Fruit fly (Drosophila melanogaster): ENCODE results near the gene Cph.

- no peak for TF ChIP-seq CG31627 (GFP tag; optimal IDR thresholded peaks at IDR 0.05)
- no peak for TF ChIP-seq Ets96B (tag; optimal IDR thresholded peaks at IDR 0.05)
- no peak for TF ChIP-seq Blimp-1 (GFP tag; optimal IDR thresholded peaks at IDR 0.05)
- no peak for TF ChIP-seq achi (GFP tag; optimal IDR thresholded peaks at IDR 0.05)
- no peak for TF ChIP-seq CG6792 (GFP tag; optimal IDR thresholded peaks at IDR 0.05)
- TF ChIP-seq CG7368 (GFP tag; optimal IDR thresholded peaks at IDR 0.05): no peak
- TF ChIP-seq dsx (GFP tag; optimal IDR thresholded peaks at IDR 0.05; ENCODE audit: poor library complexity, severe bottlenecking): no peak
- TF ChIP-seq CG1621 (tag; optimal IDR thresholded peaks at IDR 0.05): no peak
- peak; percentile 19 for TF ChIP-seq svp (GFP tag)
Measured at dm6 chrX:7137423-7137822, at the start of gene Cph.
